Worm (Caenorhabditis elegans) whole organism, L3 larva: Measurements from ENCODE around the gene rskd-1.

ENCODE experiments used
- R02D3.7 ChIP-seq: fragments of 150-350 bp; optimal IDR thresholded peaks from 2 replicates; lab custom pipeline; 2014; ENCODE audit warnings: missing biosample characterization, missing genetic modification characterization
- ama-1 ChIP-seq: fragments of 150-350 bp; optimal IDR thresholded peaks from 2 replicates; lab custom pipeline; 2018
- ceh-82 ChIP-seq: fragments of 150-350 bp; optimal IDR thresholded peaks from 2 replicates; lab custom pipeline; 2014; ENCODE audit warnings: missing biosample characterization, missing genetic modification characterization
- egl-27 ChIP-seq: sonication (generic microtip); optimal IDR thresholded peaks from 4 replicates; lab custom pipeline; 2017; ENCODE audit warnings: missing biosample characterization, missing genetic modification reagents, missing genetic modification characterization
- elt-3 ChIP-seq, 3 experiments: fragments of 150-350 bp in 1 of 3; sonication (generic microtip) in 2 of 3; optimal IDR thresholded peaks; 2 replicates in 2 of 3; 4 replicates in 1 of 3; lab custom pipeline; 2014 to 2017; ENCODE audit warnings: missing biosample characterization in 3 of 3, missing genetic modification characterization in 3 of 3
- fos-1 ChIP-seq: fragments of 150-350 bp; optimal IDR thresholded peaks from 2 replicates; lab custom pipeline; 2014; ENCODE audit warnings: missing biosample characterization, missing genetic modification characterization
- lin-15B ChIP-seq: fragments of 150-350 bp; optimal IDR thresholded peaks from 2 replicates; lab custom pipeline; 2014; ENCODE audit warnings: missing biosample characterization, missing genetic modification characterization
- mdl-1 ChIP-seq: fragments of 150-350 bp; optimal IDR thresholded peaks from 2 replicates; lab custom pipeline; 2014; ENCODE audit warnings: missing biosample characterization, missing genetic modification characterization
- nhr-11 ChIP-seq: fragments of 150-350 bp; optimal IDR thresholded peaks from 2 replicates; lab custom pipeline; 2014; ENCODE audit warnings: missing biosample characterization, missing genetic modification characterization
- nhr-237 ChIP-seq: fragments of 150-350 bp; optimal IDR thresholded peaks from 2 replicates; lab custom pipeline; 2014; ENCODE audit warnings: missing biosample characterization, missing genetic modification characterization
- nhr-25 ChIP-seq: sonication (generic microtip); optimal IDR thresholded peaks from 2 replicates; lab custom pipeline; 2017; ENCODE audit warnings: missing biosample characterization, missing genetic modification characterization
- nhr-77 ChIP-seq: fragments of 150-350 bp; optimal IDR thresholded peaks from 2 replicates; lab custom pipeline; 2014; ENCODE audit warnings: missing biosample characterization, missing genetic modification characterization
- snpc-4 ChIP-seq: fragments of 150-350 bp; optimal IDR thresholded peaks from 2 replicates; lab custom pipeline; 2014; ENCODE audit warnings: missing biosample characterization, missing genetic modification characterization
- zag-1 ChIP-seq: fragments of 150-350 bp; optimal IDR thresholded peaks from 2 replicates; lab custom pipeline; 2014; ENCODE audit warnings: missing biosample characterization, missing genetic modification characterization

DNA sequence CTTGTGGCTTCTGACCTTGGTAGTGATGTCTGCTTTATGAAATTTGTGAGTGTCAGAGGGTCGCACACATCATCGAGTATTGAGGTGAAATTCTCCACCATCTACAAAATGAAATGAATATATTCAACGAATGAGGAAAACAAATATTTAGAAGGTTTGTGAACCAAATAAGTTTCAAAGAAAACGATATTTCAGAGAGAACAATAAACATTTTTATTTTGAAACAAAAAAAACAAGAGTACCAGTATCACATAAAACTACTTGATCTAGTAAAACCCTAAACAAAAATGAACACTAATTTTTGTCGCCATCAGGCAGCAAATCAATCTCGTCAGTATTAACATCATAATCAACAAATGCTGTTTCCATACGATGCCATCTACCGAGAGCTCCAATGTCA, 28.7 kb upstream of the rskd-1 start, which contains the start of gene R04F11.3:
- TF ChIP-seq nhr-237 (tag; lab: Kevin White, UChicago) (no peak), nhr-77 (tag; lab: Kevin White, UChicago) (no peak), fos-1 (tag; lab: Kevin White, UChicago) (no peak), snpc-4 (tag; lab: Kevin White, UChicago) (no peak), nhr-25 (tag; lab: Kevin White, UChicago) (no peak), ceh-82 (tag; lab: Kevin White, UChicago) (no peak), mdl-1 (no peak), elt-3 (tag; optimal IDR thresholded peaks at IDR 0.05; lab: Kevin White, UChicago) (no peak), R02D3.7 (tag; lab: Kevin White, UChicago) (no peak), egl-27 (no peak), lin-15B (tag; lab: Kevin White, UChicago) (no peak), zag-1 (tag; lab: Kevin White, UChicago) (no peak), nhr-11 (no peak), ama-1 (no peak)
